Fruit fly (Drosophila melanogaster): ENCODE data around the gene Prx5.

Prx5 gene

DNA sequence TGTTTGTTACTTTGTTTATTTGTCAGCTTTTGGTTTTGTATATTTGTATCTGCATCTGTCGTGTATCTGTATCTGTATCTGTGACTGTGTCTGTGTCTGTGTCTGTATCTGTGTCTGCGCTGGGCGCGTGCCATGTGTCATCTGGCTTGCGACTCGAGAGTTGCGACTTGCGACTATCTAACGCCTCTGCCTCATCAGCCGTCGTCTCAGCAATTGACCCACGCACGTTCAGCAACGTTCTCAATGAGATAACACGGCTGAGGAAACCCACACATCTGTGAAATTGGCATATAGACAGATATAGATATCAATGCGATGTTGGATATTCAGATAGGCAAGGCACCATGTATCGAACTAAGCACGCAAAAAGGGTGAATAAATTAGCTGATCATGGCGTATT, 48.4 kb downstream of the Prx5 start:
- no peak for TF ChIP-seq fd96Ca (GFP tag; IDR thresholded peaks at IDR 0.05)
- no peak for TF ChIP-seq EcR (GFP tag; optimal IDR thresholded peaks at IDR 0.05)
- no peak for TF ChIP-seq D1 (tag; optimal IDR thresholded peaks at IDR 0.05)
- TF ChIP-seq Snoo (tag; optimal IDR thresholded peaks at IDR 0.05): no peak
- TF ChIP-seq CG9948 (tag; optimal IDR thresholded peaks at IDR 0.05): no peak
- TF ChIP-seq CG4496 (GFP tag; IDR thresholded peaks at IDR 0.05): no peak
- TF ChIP-seq CG10348 (GFP tag; IDR thresholded peaks at IDR 0.05): no peak
- TF ChIP-seq gl (tag; optimal IDR thresholded peaks at IDR 0.05): no peak
- no peak for TF ChIP-seq CG32121 (GFP tag; IDR thresholded peaks at IDR 0.05)
- TF ChIP-seq rn (GFP tag; IDR thresholded peaks at IDR 0.05): no peak
- no peak for TF ChIP-seq CG13204 (GFP tag; optimal IDR thresholded peaks at IDR 0.05)
- no peak for TF ChIP-seq CG8159 (tag; optimal IDR thresholded peaks at IDR 0.05)
- TF ChIP-seq CG12605 (GFP tag; IDR thresholded peaks at IDR 0.05): no peak
- no peak for TF ChIP-seq CG15710 (tag; optimal IDR thresholded peaks at IDR 0.05)

- TF ChIP-seq CG17806 (tag; optimal IDR thresholded peaks at IDR 0.05) (no peak), CG14655 (GFP tag; optimal IDR thresholded peaks at IDR 0.05) (no peak), CG9948 (tag; optimal IDR thresholded peaks at IDR 0.05) (no peak), CG8301 (tag; optimal IDR thresholded peaks at IDR 0.05) (no peak), gl (tag; optimal IDR thresholded peaks at IDR 0.05) (no peak), CG10348 (GFP tag; IDR thresholded peaks at IDR 0.05) (no peak), CG32121 (GFP tag; IDR thresholded peaks at IDR 0.05) (no peak), Snoo (tag; optimal IDR thresholded peaks at IDR 0.05) (no peak), CG12605 (GFP tag; IDR thresholded peaks at IDR 0.05) (no peak), rn (GFP tag; IDR thresholded peaks at IDR 0.05) (no peak)
These were observed 48.8 kb downstream of the Prx5 start for dm6 chr3R:18118239-18118638.

dm6 chr3R:18117525-18117924, 49.5 kb downstream of the Prx5 start:
- TF ChIP-seq Ets98B (GFP tag; IDR thresholded peaks at IDR 0.05) (no peak), CG17806 (tag; optimal IDR thresholded peaks at IDR 0.05) (no peak), fd96Ca (GFP tag; IDR thresholded peaks at IDR 0.05) (no peak), EcR (GFP tag; optimal IDR thresholded peaks at IDR 0.05) (no peak)
